Worm (Caenorhabditis elegans): ENCODE data around the gene C28H8.5.

C28H8.5 gene

DNA sequence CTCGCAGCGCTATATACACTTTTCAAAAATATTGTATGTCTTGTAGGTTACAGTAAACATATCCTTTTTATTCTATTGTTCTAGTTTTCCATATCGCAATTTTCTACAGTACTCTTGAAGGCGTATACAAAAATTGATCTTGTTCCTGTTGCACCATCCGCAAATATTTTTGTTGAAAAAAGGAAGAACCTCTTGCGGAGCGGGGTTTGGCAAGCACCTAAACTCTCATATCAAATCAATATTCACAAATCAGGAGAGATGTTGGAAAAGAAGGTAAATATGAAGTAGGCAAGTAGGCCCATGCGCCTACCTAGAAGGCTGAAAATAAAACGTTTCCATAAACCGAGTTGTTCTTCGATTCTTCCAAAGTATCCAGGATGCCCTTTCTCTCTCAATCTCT, at the start of gene C28H8.5:
C28H8.5 (plus strand) TSS at position 301 of the 400 bp plus-strand sequence.
- TF ChIP-seq W03F9.2 (tag; optimal IDR thresholded peaks at IDR 0.05) (no peak), dao-5 (tag; optimal IDR thresholded peaks at IDR 0.05) (no peak), him-1 (tag; optimal IDR thresholded peaks at IDR 0.05) (no peak)

DNA sequence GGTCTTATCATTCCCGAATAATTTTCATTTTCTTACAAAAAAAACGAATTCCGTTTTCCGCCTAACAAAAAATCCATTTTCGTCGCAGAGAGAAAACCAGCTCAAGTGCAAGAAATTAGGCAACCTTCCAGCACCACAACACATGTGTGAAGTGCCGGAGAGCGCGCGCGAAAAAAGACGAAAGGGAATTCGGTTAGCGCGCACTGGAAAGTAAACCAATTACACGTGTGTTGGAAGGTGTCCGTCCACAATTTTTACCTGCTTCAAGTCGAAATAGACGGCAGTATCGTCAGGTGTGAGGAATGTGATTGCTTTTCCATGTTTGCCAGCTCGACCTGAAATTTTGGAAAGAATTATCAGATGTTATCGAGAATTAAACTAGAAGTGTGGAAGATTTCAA, 49.4 kb upstream of the C28H8.5 start:
- TF ChIP-seq W03F9.2 (tag; optimal IDR thresholded peaks at IDR 0.05) = no peak
- no peak for TF ChIP-seq dao-5 (tag; optimal IDR thresholded peaks at IDR 0.05)

DNA sequence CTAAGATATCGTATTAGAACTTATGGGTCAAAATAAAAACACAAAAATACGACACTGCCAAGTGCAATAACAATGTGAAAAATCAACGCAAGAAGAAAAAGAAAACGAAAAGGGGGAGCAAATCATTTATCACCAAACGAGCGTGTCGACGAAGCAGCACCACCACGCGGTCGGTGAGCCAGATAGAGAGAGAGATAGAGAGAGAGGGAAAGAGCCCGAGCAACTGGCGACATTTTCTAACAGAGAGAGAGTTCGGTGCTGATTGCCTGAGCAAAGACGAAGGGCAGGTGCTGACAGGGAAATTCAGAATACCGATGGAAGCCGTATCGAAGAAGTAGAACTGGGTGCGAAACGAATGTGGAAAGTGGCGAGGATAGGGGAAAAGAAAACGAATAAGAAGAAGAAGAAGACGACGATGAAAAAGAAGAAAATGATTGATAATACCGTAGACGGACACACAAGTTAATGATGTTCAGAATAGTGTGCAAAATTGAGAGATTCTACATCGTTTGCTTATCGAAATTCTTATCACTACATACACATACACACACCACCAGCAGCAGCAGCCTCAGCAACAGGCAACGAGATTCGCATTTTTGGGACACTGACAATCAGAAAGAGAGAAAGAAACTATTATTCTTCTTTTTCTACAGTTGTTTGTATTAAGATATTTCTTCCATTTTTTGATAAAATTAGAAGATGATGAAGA, 48.8 kb upstream of the C28H8.5 start:
- TF ChIP-seq him-1 (tag; optimal IDR thresholded peaks at IDR 0.05) (no peak), dao-5 (tag; optimal IDR thresholded peaks at IDR 0.05) (no peak), W03F9.2 (tag; optimal IDR thresholded peaks at IDR 0.05) (no peak)

DNA sequence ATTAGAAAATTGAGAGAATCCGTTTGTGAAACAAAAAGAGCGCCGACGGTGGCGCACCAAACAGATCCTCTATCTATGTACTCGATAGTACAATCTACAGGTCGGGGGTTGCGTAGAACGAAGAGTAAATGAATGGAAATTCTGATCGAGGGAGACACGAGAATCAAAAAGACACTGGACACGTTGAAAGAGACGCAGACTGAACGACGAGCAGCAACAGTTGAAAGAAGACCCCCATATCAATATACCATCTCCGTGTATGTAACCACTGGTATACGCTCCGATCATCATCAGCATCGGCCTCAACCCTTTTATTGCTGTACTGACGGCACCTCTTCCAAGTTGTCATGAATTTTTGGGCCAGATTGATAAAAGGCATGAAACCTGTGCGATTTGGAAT, 47.8 kb upstream of the C28H8.5 start:
- TF ChIP-seq dao-5 (tag; optimal IDR thresholded peaks at IDR 0.05) (no peak), him-1 (tag; optimal IDR thresholded peaks at IDR 0.05) (no peak), W03F9.2 (tag; optimal IDR thresholded peaks at IDR 0.05) (no peak)

DNA sequence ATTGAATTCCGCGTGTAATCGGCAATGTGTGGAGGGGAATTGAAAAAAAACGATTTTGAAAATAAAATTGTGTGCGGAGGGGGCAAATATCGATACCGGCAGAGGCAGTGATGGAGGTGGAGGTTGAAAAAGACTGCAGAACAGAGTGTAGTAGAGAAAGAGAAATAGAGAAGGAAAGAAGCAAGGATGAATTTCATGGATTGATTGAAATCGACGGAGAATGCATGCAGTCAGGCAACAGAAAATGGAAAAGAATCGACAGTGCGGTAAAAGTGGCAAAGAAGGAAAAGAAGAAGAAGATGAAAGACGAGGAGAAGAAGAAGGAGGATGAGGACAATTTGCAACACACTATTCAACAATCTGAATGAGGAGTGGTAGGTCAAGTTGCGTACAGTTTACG, 47.3 kb upstream of the C28H8.5 start, which contains the start of gene W04D12.1:
W04D12.1 (plus strand) TSS at position 111 of the 400 bp plus-strand sequence.
- TF ChIP-seq dao-5 (tag; optimal IDR thresholded peaks at IDR 0.05) = no peak

DNA sequence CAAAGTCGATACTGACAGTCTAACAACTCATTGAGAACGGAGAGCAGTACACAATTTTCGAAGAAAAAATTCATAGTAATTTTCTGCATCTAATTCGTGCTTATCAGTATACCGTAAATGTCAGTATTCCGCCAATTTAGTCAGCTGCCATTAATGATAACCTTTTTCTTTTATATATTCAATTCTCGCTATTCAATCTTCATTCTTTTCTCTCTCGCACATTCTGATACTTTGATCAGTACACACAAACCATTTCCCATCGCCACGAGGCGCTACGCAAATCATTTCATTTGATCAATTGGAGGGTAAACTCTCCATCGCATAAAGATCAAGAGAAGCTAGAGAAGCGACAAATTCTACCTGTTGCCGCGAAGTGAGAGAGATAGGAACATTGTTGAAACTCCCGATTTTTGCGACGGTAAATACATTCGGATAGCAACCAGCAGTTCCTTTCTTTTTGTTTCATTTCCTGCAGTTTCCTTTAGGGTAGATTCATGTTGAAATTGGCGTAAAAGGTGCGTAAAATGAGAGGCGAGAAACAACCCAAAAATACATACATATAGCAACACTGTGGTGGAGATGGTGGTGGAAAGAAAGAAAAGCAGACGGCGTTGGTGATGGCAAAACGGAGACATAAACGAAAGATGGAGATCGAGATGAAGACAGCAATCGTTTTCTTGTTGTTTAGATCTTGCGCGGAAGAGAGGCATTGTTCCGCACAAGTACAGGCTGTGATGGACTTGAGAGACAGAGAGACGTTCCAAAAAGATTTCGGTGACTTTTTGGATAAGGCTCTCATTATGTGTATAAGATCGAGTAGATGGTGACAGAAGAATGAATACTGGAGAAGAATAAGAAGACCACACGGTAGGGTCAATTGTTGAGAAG, 45.7 kb upstream of the C28H8.5 start:
- no peak for TF ChIP-seq dao-5 (tag; optimal IDR thresholded peaks at IDR 0.05)
- no peak for TF ChIP-seq him-1 (tag; optimal IDR thresholded peaks at IDR 0.05)
- no peak for TF ChIP-seq W03F9.2 (tag; optimal IDR thresholded peaks at IDR 0.05)

DNA sequence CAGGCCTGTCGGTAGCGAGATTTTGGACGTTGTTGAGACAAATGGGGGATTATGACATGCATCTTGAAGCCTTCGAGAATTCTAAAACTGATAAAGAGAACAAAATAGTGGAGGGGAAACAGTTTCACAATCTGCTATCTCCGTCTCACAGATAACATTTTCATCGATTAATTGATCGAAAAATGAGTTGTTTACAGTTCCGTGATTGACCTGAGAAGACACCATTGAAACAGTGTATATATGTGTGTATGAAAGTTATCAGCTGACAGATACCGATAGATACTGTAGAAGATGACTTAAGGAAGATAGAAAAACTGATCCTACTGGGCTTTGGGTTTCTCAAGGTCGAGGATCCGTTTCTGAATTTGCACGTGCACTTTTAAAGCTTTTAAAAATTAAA, 45.0 kb upstream of the C28H8.5 start:
- TF ChIP-seq him-1 (tag; optimal IDR thresholded peaks at IDR 0.05) (no peak), W03F9.2 (tag; optimal IDR thresholded peaks at IDR 0.05) (no peak), dao-5 (tag; optimal IDR thresholded peaks at IDR 0.05) (no peak)

DNA sequence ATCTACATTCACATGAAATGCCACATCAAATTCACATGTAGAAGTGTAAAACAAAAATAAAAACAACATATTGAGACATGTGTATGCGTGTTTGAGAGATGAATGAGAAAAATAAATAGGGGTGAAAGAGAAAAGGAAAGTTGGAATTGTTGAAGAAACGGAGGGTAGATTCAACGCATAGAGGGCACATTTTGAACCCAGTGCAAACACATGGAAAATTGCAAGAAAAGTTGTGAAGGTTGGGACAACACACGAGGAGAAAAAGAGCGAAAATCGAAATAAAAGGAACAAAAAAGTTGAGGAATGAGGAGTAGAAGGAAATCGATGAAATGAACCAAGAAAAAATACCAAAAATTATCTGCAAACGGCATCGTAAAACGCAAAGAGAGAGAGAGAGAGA, 44.5 kb upstream of the C28H8.5 start:
- TF ChIP-seq dao-5 (tag; optimal IDR thresholded peaks at IDR 0.05) = no peak
- no peak for TF ChIP-seq W03F9.2 (tag; optimal IDR thresholded peaks at IDR 0.05)
- no peak for TF ChIP-seq him-1 (tag; optimal IDR thresholded peaks at IDR 0.05)

DNA sequence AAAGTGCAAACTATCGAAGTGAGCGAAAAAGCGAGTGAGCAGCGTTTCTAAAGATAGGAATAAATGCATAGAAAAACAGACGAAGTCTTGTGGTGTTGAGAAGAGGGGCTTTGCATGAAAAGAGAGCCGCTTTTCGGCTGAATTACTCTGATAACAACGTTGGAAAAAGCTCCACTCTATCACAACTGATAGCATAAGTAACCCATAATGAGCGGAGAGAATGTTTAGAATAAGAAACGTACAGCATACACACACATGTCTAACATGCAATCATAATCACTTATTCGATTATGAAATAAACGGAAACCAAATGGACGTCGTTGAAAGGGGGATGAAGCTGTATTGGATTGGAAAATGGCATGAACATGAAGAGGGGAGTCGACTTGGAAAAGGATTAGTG, 43.8 kb upstream of the C28H8.5 start:
- no peak for TF ChIP-seq him-1 (tag; optimal IDR thresholded peaks at IDR 0.05)
- TF ChIP-seq W03F9.2 (tag; optimal IDR thresholded peaks at IDR 0.05) = no peak

DNA sequence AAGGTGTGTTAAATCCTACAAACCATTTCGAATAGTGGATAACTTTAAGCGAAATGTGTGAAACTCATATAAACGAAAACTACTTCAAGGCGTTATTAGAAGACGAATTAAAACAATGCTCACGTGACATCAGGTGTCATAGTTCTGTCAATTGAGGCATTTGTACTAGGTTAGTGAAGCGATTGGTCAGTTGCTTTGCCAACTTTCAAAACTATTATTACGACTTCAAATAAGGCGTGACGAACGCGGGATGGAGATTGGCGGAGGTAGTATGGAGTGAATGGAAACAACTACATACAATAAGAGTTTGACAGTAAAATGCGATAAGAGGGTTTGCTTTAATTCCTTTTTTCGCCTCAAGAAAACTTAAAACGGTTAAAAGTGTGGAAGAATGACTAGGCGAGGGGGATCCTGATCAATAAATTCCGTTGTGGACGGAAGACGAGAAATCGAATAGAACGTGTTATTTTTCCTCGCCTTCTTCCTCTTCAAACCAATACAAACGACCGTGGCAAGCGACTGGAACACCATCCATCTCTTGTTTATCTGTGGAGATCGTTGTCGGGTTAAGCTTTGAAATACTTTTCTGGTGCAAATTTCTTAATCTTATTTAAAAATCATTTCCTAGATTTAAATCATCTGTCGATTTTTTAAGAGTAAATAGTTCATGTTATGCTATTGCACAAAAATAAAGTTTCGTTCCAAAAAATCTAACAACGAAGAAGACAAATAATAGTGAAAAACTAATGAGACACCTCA, 43.1 kb upstream of the C28H8.5 start:
- TF ChIP-seq dao-5 (tag; optimal IDR thresholded peaks at IDR 0.05) = no peak
- TF ChIP-seq W03F9.2 (tag; optimal IDR thresholded peaks at IDR 0.05) = no peak
- TF ChIP-seq him-1 (tag; optimal IDR thresholded peaks at IDR 0.05) = no peak

DNA sequence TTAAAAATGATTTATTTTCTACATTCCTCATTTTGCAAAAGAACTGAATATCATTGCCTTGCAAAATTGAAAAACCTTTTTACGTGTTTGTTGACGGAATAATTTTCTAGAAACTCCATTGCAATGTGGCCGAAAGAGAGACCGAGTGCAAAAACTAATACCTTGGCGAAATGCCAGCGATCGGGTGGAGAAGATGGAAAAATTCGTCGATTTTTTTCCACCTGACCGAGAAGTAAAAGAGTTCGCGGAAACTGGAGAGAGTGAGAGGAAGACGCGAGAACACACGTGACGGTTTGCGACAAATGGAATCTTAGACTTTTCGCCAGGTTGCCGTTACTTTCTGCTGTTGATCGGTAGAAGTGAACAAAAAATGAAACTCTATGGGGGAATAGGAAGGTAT, 42.4 kb upstream of the C28H8.5 start:
- TF ChIP-seq dao-5 (tag; optimal IDR thresholded peaks at IDR 0.05) (no peak), W03F9.2 (tag; optimal IDR thresholded peaks at IDR 0.05) (no peak), him-1 (tag; optimal IDR thresholded peaks at IDR 0.05) (no peak)

DNA sequence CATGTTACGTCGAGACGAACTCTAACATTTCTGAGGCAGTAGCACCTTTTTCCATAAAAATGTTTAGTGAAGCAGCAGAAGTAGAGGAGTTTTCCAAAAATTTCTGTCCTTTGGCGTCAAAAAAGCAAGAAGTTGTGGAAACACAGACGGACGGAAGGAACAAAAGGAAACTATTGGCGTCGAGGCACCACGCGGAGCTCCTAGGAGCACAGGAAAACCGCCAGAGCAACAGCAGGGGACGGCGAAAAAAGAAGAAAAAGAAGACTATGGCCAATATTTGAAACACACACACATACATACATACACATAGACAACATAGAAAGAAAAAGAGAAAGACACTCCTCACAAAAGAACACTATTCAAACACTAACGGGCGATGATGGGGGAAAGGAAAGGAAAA, 41.2 kb upstream of the C28H8.5 start:
- TF ChIP-seq dao-5 (tag; optimal IDR thresholded peaks at IDR 0.05) (no peak), him-1 (tag; optimal IDR thresholded peaks at IDR 0.05) (no peak), W03F9.2 (tag; optimal IDR thresholded peaks at IDR 0.05) (no peak)

DNA sequence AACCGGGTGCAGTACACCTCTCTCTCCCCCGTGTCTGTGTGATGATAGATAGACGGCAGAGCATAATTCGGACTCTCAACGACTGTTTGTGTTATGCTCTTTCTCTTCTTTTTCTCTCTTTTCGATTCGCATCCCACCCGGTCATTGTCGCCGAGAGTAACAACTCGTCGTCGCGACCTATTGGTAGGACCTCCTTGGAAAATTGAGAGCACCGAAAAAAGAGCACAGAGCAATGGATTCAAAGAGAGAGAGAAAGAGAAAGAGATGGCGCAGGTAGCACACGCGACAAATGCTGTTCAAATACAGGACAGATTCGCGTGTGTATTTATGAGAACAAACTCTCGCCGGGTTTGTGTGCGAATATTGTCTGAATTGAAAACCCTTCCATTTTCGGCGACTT, 40.4 kb upstream of the C28H8.5 start:
- no peak for TF ChIP-seq him-1 (tag; optimal IDR thresholded peaks at IDR 0.05)
- no peak for TF ChIP-seq dao-5 (tag; optimal IDR thresholded peaks at IDR 0.05)
- no peak for TF ChIP-seq W03F9.2 (tag; optimal IDR thresholded peaks at IDR 0.05)

DNA sequence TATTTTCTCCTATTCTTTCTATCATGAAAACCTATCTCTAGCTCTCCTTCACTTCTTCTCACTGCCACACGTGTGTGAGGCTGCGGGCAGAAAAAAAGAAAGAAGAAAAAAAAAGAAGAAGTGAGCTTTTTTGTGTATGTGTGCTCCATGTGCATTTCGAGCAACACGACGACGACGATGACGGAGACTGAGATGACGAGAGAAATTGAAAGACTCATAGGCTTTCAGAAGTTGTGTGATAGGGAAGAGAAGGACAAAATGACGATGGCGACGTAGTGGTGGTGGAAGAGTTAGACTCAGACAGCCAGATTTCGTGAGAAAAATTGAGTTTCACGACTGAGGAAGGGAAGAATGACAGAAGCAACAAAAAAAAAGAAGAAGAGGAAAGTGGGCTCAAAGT, 38.6 kb upstream of the C28H8.5 start:
- TF ChIP-seq him-1 (tag; optimal IDR thresholded peaks at IDR 0.05) (peak; percentile 83), dao-5 (tag; optimal IDR thresholded peaks at IDR 0.05) (no peak), W03F9.2 (tag; optimal IDR thresholded peaks at IDR 0.05) (no peak)
